Worm (Caenorhabditis elegans) whole organism, young adult: ENCODE data around the gene pmk-3.

Experiments
- ama-1 ChIP-seq, 3 experiments: fragments of 150-350 bp in 1 of 3; sonication (generic microtip) in 2 of 3; optimal IDR thresholded peaks; 2 replicates each; lab custom pipeline; 2014 to 2018; ENCODE audit warnings: missing biosample characterization in 2 of 3, missing genetic modification characterization in 2 of 3, missing genetic modification reagents in 2 of 3
- aptf-2 ChIP-seq: fragments of 200-800 bp; sonication (Bioruptor generic); conservative IDR thresholded peaks from 2 replicates; pipeline ENCODE4 v1.3.6; 2022; ENCODE audit warnings: missing genetic modification reagents, missing genetic modification characterization, missing compliant biosample characterization
- ceh-100 ChIP-seq: fragments of 200-800 bp; sonication (Bioruptor generic); IDR thresholded peaks from 2 replicates; pipeline ENCODE4 v1.3.6; 2022; ENCODE audit warnings: missing genetic modification reagents, missing genetic modification characterization, missing compliant biosample characterization
- lin-35 ChIP-seq, 3 experiments: fragments of 150-350 bp in 2 of 3; sonication (generic microtip) in 1 of 3; optimal IDR thresholded peaks; 2 replicates each; lab custom pipeline; 2014 to 2018; ENCODE audit warnings: missing biosample characterization in 3 of 3, missing genetic modification characterization in 3 of 3, missing genetic modification reagents in 3 of 3
- sptf-2 ChIP-seq: fragments of 200-800 bp; sonication (Bioruptor generic); optimal IDR thresholded peaks from 2 replicates; lab custom pipeline; 2018; ENCODE audit warnings: mild to moderate bottlenecking, missing genetic modification characterization, missing compliant biosample characterization
- unc-62 ChIP-seq: fragments of 150-350 bp; optimal IDR thresholded peaks from 2 replicates; lab custom pipeline; 2014; ENCODE audit warnings: missing biosample characterization, missing genetic modification reagents, missing genetic modification characterization

DNA sequence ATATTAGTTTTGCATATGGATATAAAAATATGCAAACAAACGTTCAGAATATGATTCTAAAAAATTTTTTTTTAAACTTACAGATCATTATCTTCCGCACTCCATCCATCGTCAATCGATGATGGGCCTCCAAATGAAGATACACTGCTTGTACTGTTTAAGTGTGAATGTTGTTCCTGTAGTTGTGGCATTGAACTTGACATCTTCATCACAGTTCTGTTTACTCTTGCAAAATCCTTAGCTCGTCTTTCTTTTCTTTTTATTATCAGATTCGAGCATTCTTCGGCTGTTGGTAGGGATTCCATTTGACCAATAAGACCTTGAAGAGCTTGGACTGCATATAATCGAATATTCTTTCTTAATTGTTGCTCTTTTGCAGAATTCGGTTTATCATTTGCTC, 33.9 kb upstream of the pmk-3 start:
- TF ChIP-seq ceh-100 (GFP tag; lab: Robert Waterston, UW), result no peak
- TF ChIP-seq unc-62, result no peak
- no peak for TF ChIP-seq ama-1 (optimal IDR thresholded peaks at IDR 0.05; lab: Kevin White, UChicago)
- TF ChIP-seq ama-1 (GFP tag; optimal IDR thresholded peaks at IDR 0.05; lab: Kevin White, UChicago), result no peak
- TF ChIP-seq aptf-2 (GFP tag; lab: Robert Waterston, UW), result no peak
- no peak for TF ChIP-seq lin-35 (GFP tag; optimal IDR thresholded peaks at IDR 0.05; lab: Kevin White, UChicago)
- TF ChIP-seq sptf-2, result no peak
